Fruit fly (Drosophila melanogaster) Kc167 (cell line): ENCODE measurements around the gene CG10866.

Experiments used
- Myc ChIP-seq: fragments of >200 bp; optimal IDR thresholded peaks from 2 replicates; lab custom pipeline; 2017; ENCODE audit warnings: missing external identifiers
- Sin3A ChIP-seq: fragments of >200 bp; optimal IDR thresholded peaks from 2 replicates; lab custom pipeline; 2018; ENCODE audit warnings: missing external identifiers
- h ChIP-seq: fragments of >200 bp; optimal IDR thresholded peaks from 3 replicates; lab custom pipeline; 2018; ENCODE audit warnings: missing external identifiers
- insv ChIP-seq: fragments of >200 bp; optimal IDR thresholded peaks from 3 replicates; lab custom pipeline; 2018; ENCODE audit warnings: missing external identifiers
- psq ChIP-seq: fragments of >200 bp; optimal IDR thresholded peaks from 2 replicates; lab custom pipeline; 2017; ENCODE audit warnings: missing external identifiers
- ttk ChIP-seq: sonication (Bioruptor generic); optimal IDR thresholded peaks from 2 replicates; lab custom pipeline; 2017; ENCODE audit warnings: missing external identifiers

DNA sequence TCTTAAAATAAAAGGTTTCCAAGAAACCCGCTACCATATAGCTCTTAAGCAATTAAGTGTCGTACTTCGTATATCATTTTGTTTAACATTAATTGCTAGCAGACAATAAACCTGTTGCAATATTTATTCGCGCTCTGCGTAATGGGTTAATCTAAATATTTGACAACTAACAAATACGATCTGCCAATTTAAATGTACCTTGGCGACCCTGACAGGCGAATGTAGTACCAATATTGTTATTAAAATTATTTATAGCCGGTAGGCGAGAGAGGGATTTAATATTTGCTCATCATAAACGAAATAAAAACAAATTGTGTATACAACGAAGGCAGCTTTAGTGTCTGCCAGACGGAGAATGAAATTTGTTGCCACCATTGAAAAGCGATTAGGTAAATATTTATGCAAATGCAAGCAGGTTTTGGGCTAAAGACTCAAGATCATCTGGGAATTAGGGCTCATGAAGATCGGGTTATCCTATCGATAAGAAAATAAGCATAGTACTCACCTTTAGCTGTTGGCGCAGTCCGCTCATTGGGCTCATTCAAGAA is 5.0 kb downstream of the CG10866 start:
- TF ChIP-seq Myc (lab: Kevin White, UChicago) (no peak), psq (lab: Kevin White, UChicago) (no peak), ttk (no peak), Sin3A (lab: Kevin White, UChicago) (no peak), h (lab: Kevin White, UChicago) (no peak), insv (lab: Kevin White, UChicago) (no peak)
